Worm (Caenorhabditis elegans) whole organism, late embryonic: ENCODE results near the gene ZC404.15.

Experiments
- C08G9.2 ChIP-seq: sonication (generic microtip); optimal IDR thresholded peaks from 2 replicates; lab custom pipeline; 2016; ENCODE audit warnings: mild to moderate bottlenecking, missing genetic modification characterization, moderate library complexity, missing compliant biosample characterization
- C38D4.7 ChIP-seq: fragments of 200-800 bp; sonication (Bioruptor generic); optimal IDR thresholded peaks from 2 replicates; lab custom pipeline; 2018; ENCODE audit warnings: mild to moderate bottlenecking, missing genetic modification characterization, moderate library complexity, missing compliant biosample characterization
- F13H6.1 ChIP-seq: sonication (generic microtip); optimal IDR thresholded peaks from 2 replicates; lab custom pipeline; 2016; ENCODE audit warnings: missing genetic modification characterization, missing compliant biosample characterization
- K02D7.2 ChIP-seq: sonication (generic microtip); optimal IDR thresholded peaks from 2 replicates; lab custom pipeline; 2017; ENCODE audit warnings: mild to moderate bottlenecking, missing genetic modification characterization, missing compliant biosample characterization
- T23F11.4 ChIP-seq: fragments of 200-800 bp; sonication (Bioruptor generic); optimal IDR thresholded peaks from 2 replicates; lab custom pipeline; 2018; ENCODE audit warnings: mild to moderate bottlenecking, missing genetic modification characterization, missing compliant biosample characterization
- Y22D7AL.16 ChIP-seq: sonication (generic microtip); optimal IDR thresholded peaks from 2 replicates; lab custom pipeline; 2016; ENCODE audit warnings: missing genetic modification characterization, missing compliant biosample characterization
- ahr-1 ChIP-seq: sonication (generic microtip); optimal IDR thresholded peaks from 2 replicates; lab custom pipeline; 2016; ENCODE audit warnings: missing genetic modification characterization, missing compliant biosample characterization
- ceh-14 ChIP-seq: sonication (generic microtip); optimal IDR thresholded peaks from 2 replicates; lab custom pipeline; 2016; ENCODE audit warnings: missing genotype, missing genetic modification characterization, missing compliant biosample characterization
- ceh-18 ChIP-seq: sonication (generic microtip); optimal IDR thresholded peaks from 2 replicates; lab custom pipeline; 2016; ENCODE audit warnings: missing genetic modification characterization, missing compliant biosample characterization
- ceh-2 ChIP-seq: sonication (generic microtip); optimal IDR thresholded peaks from 2 replicates; lab custom pipeline; 2016; ENCODE audit warnings: missing genotype, missing genetic modification characterization, missing compliant biosample characterization
- ceh-30 ChIP-seq: fragments of 150-350 bp; optimal IDR thresholded peaks from 2 replicates; lab custom pipeline; 2014; ENCODE audit warnings: missing biosample characterization, missing genetic modification characterization
- ceh-48 ChIP-seq: sonication (generic microtip); optimal IDR thresholded peaks from 2 replicates; lab custom pipeline; 2016; ENCODE audit warnings: missing genetic modification characterization, inconsistent platforms, missing compliant biosample characterization
- ceh-6 ChIP-seq: fragments of 200-800 bp; sonication (Bioruptor generic); optimal IDR thresholded peaks from 2 replicates; lab custom pipeline; 2018; ENCODE audit warnings: mild to moderate bottlenecking, missing genetic modification characterization, missing compliant biosample characterization
- dmd-4 ChIP-seq: sonication (generic microtip); optimal IDR thresholded peaks from 2 replicates; lab custom pipeline; 2016; ENCODE audit warnings: borderline replicate concordance, missing genetic modification characterization, missing compliant biosample characterization
- dve-1 ChIP-seq: sonication (generic microtip); optimal IDR thresholded peaks from 2 replicates; lab custom pipeline; 2017; ENCODE audit warnings: antibody characterized with exemption, mild to moderate bottlenecking, missing genetic modification characterization, missing compliant biosample characterization
- elt-2 ChIP-seq: sonication (generic microtip); optimal IDR thresholded peaks from 2 replicates; lab custom pipeline; 2016; ENCODE audit warnings: missing genetic modification reagents, missing genetic modification characterization, missing compliant biosample characterization
- eyg-1 ChIP-seq: sonication (generic microtip); optimal IDR thresholded peaks from 2 replicates; lab custom pipeline; 2016; ENCODE audit warnings: missing genotype, missing genetic modification characterization, missing compliant biosample characterization
- fkh-6 ChIP-seq: sonication (generic microtip); optimal IDR thresholded peaks from 2 replicates; lab custom pipeline; 2016; ENCODE audit warnings: missing genetic modification characterization, missing compliant biosample characterization
- hlh-13 ChIP-seq: fragments of 200-800 bp; sonication (Bioruptor generic); optimal IDR thresholded peaks from 2 replicates; lab custom pipeline; 2018; ENCODE audit warnings: mild to moderate bottlenecking, missing genetic modification characterization, missing compliant biosample characterization
- hlh-30 ChIP-seq: sonication (generic microtip); optimal IDR thresholded peaks from 2 replicates; lab custom pipeline; 2017; ENCODE audit warnings: antibody characterized with exemption, missing genetic modification characterization, missing compliant biosample characterization; ENCODE audit not compliant: insufficient read depth
- hlh-6 ChIP-seq: sonication (generic microtip); optimal IDR thresholded peaks from 2 replicates; lab custom pipeline; 2016; ENCODE audit warnings: missing genotype, missing genetic modification characterization, missing compliant biosample characterization
- mec-3 ChIP-seq: sonication (generic microtip); optimal IDR thresholded peaks from 2 replicates; lab custom pipeline; 2016; ENCODE audit warnings: borderline replicate concordance, missing genetic modification characterization, missing compliant biosample characterization
- npax-4 ChIP-seq: sonication (generic microtip); optimal IDR thresholded peaks from 2 replicates; lab custom pipeline; 2016; ENCODE audit warnings: missing genetic modification characterization, missing compliant biosample characterization
- pat-9 ChIP-seq: fragments of 200-800 bp; sonication (Bioruptor generic); optimal IDR thresholded peaks from 2 replicates; lab custom pipeline; 2018; ENCODE audit warnings: mild to moderate bottlenecking, missing genetic modification characterization, moderate library complexity, missing compliant biosample characterization
- pha-2 ChIP-seq: sonication (generic microtip); optimal IDR thresholded peaks from 2 replicates; lab custom pipeline; 2017; ENCODE audit warnings: mild to moderate bottlenecking, missing genetic modification characterization, missing compliant biosample characterization
- pha-4 ChIP-seq: fragments of 150-350 bp; optimal IDR thresholded peaks from 2 replicates; lab custom pipeline; 2018; ENCODE audit warnings: missing biosample characterization, missing genetic modification reagents, missing genetic modification characterization
- pros-1 ChIP-seq: fragments of 150-350 bp; optimal IDR thresholded peaks from 2 replicates; lab custom pipeline; 2014; ENCODE audit warnings: missing biosample characterization, missing genetic modification reagents, missing genetic modification characterization
- syd-9 ChIP-seq: sonication (generic microtip); optimal IDR thresholded peaks from 2 replicates; lab custom pipeline; 2016; ENCODE audit warnings: mild to moderate bottlenecking, missing genetic modification characterization, moderate library complexity, missing compliant biosample characterization
- tbx-7 ChIP-seq: sonication (generic microtip); optimal IDR thresholded peaks from 2 replicates; lab custom pipeline; 2016; ENCODE audit warnings: missing genotype, missing genetic modification characterization, missing compliant biosample characterization
- unc-3 ChIP-seq, 2 experiments: fragments of 200-800 bp in 1 of 2; sonication (Bioruptor generic) in 1 of 2; sonication (generic microtip) in 1 of 2; conservative IDR thresholded peaks in 1 of 2; optimal IDR thresholded peaks in 1 of 2; 2 replicates each; pipeline versions ENCODE4 v1.3.6 to Lab custom; 2016 to 2022; ENCODE audit warnings: missing compliant biosample characterization in 2 of 2, missing genetic modification characterization in 2 of 2, missing genetic modification reagents in 1 of 2
- unc-55 ChIP-seq: sonication (generic microtip); optimal IDR thresholded peaks from 2 replicates; lab custom pipeline; 2017; ENCODE audit warnings: missing biosample characterization, missing genetic modification reagents, missing genetic modification characterization
- zip-5 ChIP-seq: sonication (generic microtip); optimal IDR thresholded peaks from 2 replicates; lab custom pipeline; 2016; ENCODE audit warnings: missing genetic modification characterization, missing compliant biosample characterization
- ztf-16 ChIP-seq: sonication (generic microtip); optimal IDR thresholded peaks from 2 replicates; lab custom pipeline; 2017; ENCODE audit warnings: missing genetic modification characterization, missing compliant biosample characterization

ZC404.15 gene

ce11 chrV:6780166-6780565 is at the start of gene ZC404.15:
TSS of gene ZC404.15 (plus strand) at chrV:6780466.
- TF ChIP-seq ceh-6 (GFP tag; lab: Kevin White, UChicago): no peak
- TF ChIP-seq hlh-6: no peak
- TF ChIP-seq pat-9 (tag; lab: Kevin White, UChicago): no peak
- no peak for TF ChIP-seq hlh-13 (GFP tag; lab: Kevin White, UChicago)
- no peak for TF ChIP-seq ceh-2
- TF ChIP-seq tbx-7 (tag; lab: Kevin White, UChicago): no peak
- TF ChIP-seq npax-4 (tag; lab: Kevin White, UChicago): no peak
- TF ChIP-seq hlh-30 (tag; lab: Kevin White, UChicago): no peak
- TF ChIP-seq eyg-1 (tag; lab: Kevin White, UChicago): no peak
- no peak for TF ChIP-seq fkh-6 (tag; lab: Kevin White, UChicago)
- no peak for TF ChIP-seq unc-55
- no peak for TF ChIP-seq ztf-16 (tag; lab: Kevin White, UChicago)
- TF ChIP-seq, all 69 proteins: peak for 0

- no peak for TF ChIP-seq ceh-30 (tag; lab: Kevin White, UChicago)
- no peak for TF ChIP-seq ahr-1 (tag; lab: Kevin White, UChicago)
Observed at ce11 chrV:6731594-6731993, 48.7 kb upstream of the ZC404.15 start, which contains the start of gene grl-9. TSS of gene grl-9 (minus strand) at chrV:6731694.

ce11 chrV:6732995-6733394 is 47.3 kb upstream of the ZC404.15 start, which contains the start of gene grl-8:
TSS of gene grl-8 (minus strand) at chrV:6733095.
- TF ChIP-seq Y22D7AL.16 (tag; lab: Kevin White, UChicago): no peak

- TF ChIP-seq fkh-6 (tag; lab: Kevin White, UChicago) (no peak), F13H6.1 (tag; lab: Kevin White, UChicago) (no peak), T23F11.4 (GFP tag; lab: Kevin White, UChicago) (no peak), mec-3 (no peak), ceh-2 (no peak)
Observed at ce11 chrV:6736108-6736507, 44.2 kb upstream of the ZC404.15 start.

ce11 chrV:6736877-6737276 is 43.4 kb upstream of the ZC404.15 start:
- TF ChIP-seq fkh-6 (tag; lab: Kevin White, UChicago) (no peak), ceh-30 (tag; lab: Kevin White, UChicago) (no peak), ceh-48 (tag; lab: Kevin White, UChicago) (no peak), C38D4.7 (no peak), pha-4 (tag; lab: Kevin White, UChicago) (no peak), dmd-4 (tag; lab: Kevin White, UChicago) (no peak), unc-3 (GFP tag; conservative IDR thresholded peaks at IDR 0.05; lab: Robert Waterston, UW) (no peak), unc-3 (tag; optimal IDR thresholded peaks at IDR 0.05; lab: Kevin White, UChicago) (no peak), pat-9 (tag; lab: Kevin White, UChicago) (no peak), zip-5 (tag; lab: Kevin White, UChicago) (no peak), dve-1 (no peak), K02D7.2 (tag; lab: Kevin White, UChicago) (no peak), pha-2 (tag; lab: Kevin White, UChicago) (no peak), syd-9 (tag; lab: Kevin White, UChicago) (no peak), ceh-18 (tag; lab: Kevin White, UChicago) (no peak), C08G9.2 (tag; lab: Kevin White, UChicago) (no peak), ceh-6 (GFP tag; lab: Kevin White, UChicago) (no peak), pros-1 (tag; lab: Kevin White, UChicago) (no peak), elt-2 (tag; lab: Kevin White, UChicago) (no peak), ceh-14 (tag; lab: Kevin White, UChicago) (no peak)
